Fruit fly (Drosophila melanogaster): Measurements from ENCODE around the gene Or83a.

Or83a gene

dm6 chr3R:5389034-5389433, 10.0 kb downstream of the Or83a start:
- no peak for TF ChIP-seq CG8478 (optimal IDR thresholded peaks at IDR 0.05)
- TF ChIP-seq CTCF (optimal IDR thresholded peaks at IDR 0.05), result no peak

dm6 chr3R:5387996-5388395, 11.0 kb downstream of the Or83a start:
- no peak for TF ChIP-seq CG8478 (optimal IDR thresholded peaks at IDR 0.05)
- TF ChIP-seq CTCF (optimal IDR thresholded peaks at IDR 0.05), result no peak

dm6 chr3R:5387564-5387963, 11.4 kb downstream of the Or83a start, which contains the start of gene CG14668:
Gene CG14668 (minus strand): TSS chr3R:5387664.
- no peak for TF ChIP-seq CTCF (optimal IDR thresholded peaks at IDR 0.05)
- no peak for TF ChIP-seq CG8478 (optimal IDR thresholded peaks at IDR 0.05)

dm6 chr3R:5385761-5386160, 13.2 kb downstream of the Or83a start:
- TF ChIP-seq CTCF (optimal IDR thresholded peaks at IDR 0.05) (no peak), CG8478 (optimal IDR thresholded peaks at IDR 0.05) (no peak)

dm6 chr3R:5376612-5377011, 22.4 kb downstream of the Or83a start, which contains the start of gene 7B2:
Gene 7B2 (plus strand): TSS chr3R:5376780.
- no peak for TF ChIP-seq CG8478 (optimal IDR thresholded peaks at IDR 0.05)
- TF ChIP-seq CTCF (optimal IDR thresholded peaks at IDR 0.05), result no peak

- no peak for TF ChIP-seq CTCF (optimal IDR thresholded peaks at IDR 0.05)
- no peak for TF ChIP-seq CG8478 (optimal IDR thresholded peaks at IDR 0.05)
These were observed 24.3 kb downstream of the Or83a start, which contains the start of the genes hd and CG14667 for dm6 chr3R:5374720-5375119. Gene hd (minus strand): TSS chr3R:5374962. Gene CG14667 (plus strand): TSS chr3R:5375022.

DNA sequence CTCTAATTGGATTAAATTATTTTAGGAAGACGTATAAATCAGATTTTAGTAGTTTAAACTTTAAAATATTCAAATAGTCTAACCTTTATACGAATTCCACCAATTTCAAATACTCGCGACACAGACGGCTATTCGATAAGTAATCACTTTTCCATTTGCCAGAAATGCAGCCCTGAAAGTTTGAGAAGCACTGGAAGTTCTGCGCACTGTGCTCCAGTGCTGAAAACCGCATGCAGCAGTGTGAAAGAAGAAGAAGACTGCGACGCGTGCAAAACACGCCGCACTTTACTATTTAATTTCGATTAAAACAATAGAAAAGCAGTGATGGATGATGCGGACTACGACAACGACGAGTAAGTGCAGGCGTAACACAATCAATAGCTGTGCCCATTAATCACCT, 27.4 kb downstream of the Or83a start, which contains the start of gene Polr2F:
Gene Polr2F (plus strand): TSS at position 233 of the 400 bp plus-strand sequence.
- TF ChIP-seq CG8478 (optimal IDR thresholded peaks at IDR 0.05), result no peak
- TF ChIP-seq CTCF (optimal IDR thresholded peaks at IDR 0.05), result peak in 1 of 2 experiments; percentile 48

- TF ChIP-seq CG8478 (optimal IDR thresholded peaks at IDR 0.05) (no peak), CTCF (optimal IDR thresholded peaks at IDR 0.05) (no peak)
These were observed 29.4 kb downstream of the Or83a start, which contains the start of the genes CG31542 and CG34277 for dm6 chr3R:5369490-5370001. Gene CG31542 (plus strand): TSS chr3R:5369540. Gene CG34277 (plus strand): TSS chr3R:5369540.

DNA sequence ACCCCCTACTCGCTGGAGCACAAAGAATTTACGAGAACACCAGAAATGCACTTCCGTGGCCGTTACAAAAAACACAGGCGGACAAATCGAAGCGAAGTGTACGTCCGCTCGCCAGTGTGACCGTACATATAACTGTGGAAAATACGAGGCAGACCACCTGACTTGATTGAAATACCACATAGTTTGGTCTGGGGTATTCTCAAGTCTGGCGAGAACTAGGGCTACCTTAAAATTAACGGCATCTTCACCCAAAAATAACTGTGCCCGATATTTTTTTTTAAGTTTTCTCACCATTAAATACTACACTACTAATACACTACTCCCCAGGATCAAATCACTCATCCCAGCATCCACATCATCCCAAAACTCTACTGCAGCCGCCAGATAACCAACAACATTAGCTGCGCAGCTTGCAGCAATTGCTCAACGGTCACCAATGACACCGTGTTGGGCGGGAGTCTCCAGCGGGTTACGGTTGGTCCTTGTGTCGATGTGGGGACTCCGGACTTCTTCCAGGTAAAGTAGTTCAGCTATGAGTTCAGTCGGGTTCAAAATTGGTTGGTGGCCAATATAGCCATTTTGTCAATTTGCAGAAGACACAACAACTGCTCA, 30.7 kb downstream of the Or83a start, which contains the start of gene Cerk:
Gene Cerk (minus strand): TSS at position 137 of the 612 bp plus-strand sequence.
- TF ChIP-seq CTCF (optimal IDR thresholded peaks at IDR 0.05) (peak; percentile 20 to 22), CG8478 (optimal IDR thresholded peaks at IDR 0.05) (no peak)

- no peak for TF ChIP-seq CG8478 (optimal IDR thresholded peaks at IDR 0.05)
- TF ChIP-seq CTCF (optimal IDR thresholded peaks at IDR 0.05), result no peak
These were observed 31.4 kb downstream of the Or83a start for dm6 chr3R:5367512-5368169.

- TF ChIP-seq CTCF (optimal IDR thresholded peaks at IDR 0.05) (no peak), CG8478 (optimal IDR thresholded peaks at IDR 0.05) (no peak)
These were observed 34.3 kb downstream of the Or83a start for dm6 chr3R:5364539-5365273.

- no peak for TF ChIP-seq CTCF (optimal IDR thresholded peaks at IDR 0.05)
- no peak for TF ChIP-seq CG8478 (optimal IDR thresholded peaks at IDR 0.05)
These were observed 35.6 kb downstream of the Or83a start for dm6 chr3R:5363412-5363811.

DNA sequence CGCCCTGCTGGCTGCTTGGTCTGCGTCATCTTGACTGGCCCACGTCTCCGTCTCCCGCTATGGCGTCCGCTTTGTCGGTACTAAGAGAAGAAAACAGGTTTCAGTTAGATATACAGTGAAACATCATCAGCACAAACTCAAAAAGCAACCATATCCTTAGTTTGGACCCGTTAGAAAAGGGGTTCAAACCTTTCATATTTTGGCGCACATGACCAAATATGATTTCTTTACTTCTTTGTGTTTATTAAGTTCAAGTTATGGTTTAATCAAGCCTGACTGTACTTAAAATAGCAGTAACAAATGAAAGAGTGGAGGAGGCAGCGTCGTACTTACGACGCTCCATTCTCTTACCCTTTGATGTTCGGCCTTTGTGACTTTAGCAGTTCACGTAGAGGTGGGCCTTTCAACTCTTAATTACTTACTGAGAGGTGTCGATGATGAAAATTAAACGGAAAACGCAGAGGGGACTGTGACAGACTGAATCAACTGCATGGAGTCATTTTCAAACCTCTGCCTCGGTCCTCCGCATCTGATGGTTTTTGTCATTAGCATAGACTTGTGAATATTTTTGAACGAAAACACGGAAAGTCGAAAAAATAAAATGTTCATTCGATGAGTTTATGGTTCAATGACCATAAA, 37.2 kb downstream of the Or83a start:
- TF ChIP-seq CTCF (optimal IDR thresholded peaks at IDR 0.05), result no peak
- no peak for TF ChIP-seq CG8478 (optimal IDR thresholded peaks at IDR 0.05)

- TF ChIP-seq CG8478 (optimal IDR thresholded peaks at IDR 0.05), result no peak
- peak in 1 of 2 experiments; percentile 11 for TF ChIP-seq CTCF (optimal IDR thresholded peaks at IDR 0.05)
These were observed 41.0 kb downstream of the Or83a start, which contains the start of gene Prosbeta7 for dm6 chr3R:5357935-5358414. Gene Prosbeta7 (minus strand): TSS chr3R:5358364.

Measured in S2 (cell line).